Worm (Caenorhabditis elegans) whole organism, late embryonic: Measurements from ENCODE around the gene M01B2.12.

ENCODE experiments used
- ama-1 ChIP-seq: fragments of 150-350 bp; optimal IDR thresholded peaks from 2 replicates; lab custom pipeline; 2014
- ceh-14 ChIP-seq: sonication (generic microtip); optimal IDR thresholded peaks from 2 replicates; lab custom pipeline; 2016; ENCODE audit warnings: missing genotype, missing genetic modification characterization, missing compliant biosample characterization
- ceh-22 ChIP-seq: sonication (generic microtip); optimal IDR thresholded peaks from 2 replicates; lab custom pipeline; 2017; ENCODE audit warnings: missing biosample characterization, missing genetic modification characterization
- ceh-30 ChIP-seq: fragments of 150-350 bp; optimal IDR thresholded peaks from 2 replicates; lab custom pipeline; 2014; ENCODE audit warnings: missing biosample characterization, missing genetic modification characterization
- ceh-34 ChIP-seq: sonication (generic microtip); optimal IDR thresholded peaks from 2 replicates; lab custom pipeline; 2016; ENCODE audit warnings: mild to moderate bottlenecking, missing genetic modification characterization, missing compliant biosample characterization
- ceh-6 ChIP-seq: fragments of 200-800 bp; sonication (Bioruptor generic); optimal IDR thresholded peaks from 2 replicates; lab custom pipeline; 2018; ENCODE audit warnings: mild to moderate bottlenecking, missing genetic modification characterization, missing compliant biosample characterization
- che-1 ChIP-seq: sonication (generic microtip); optimal IDR thresholded peaks from 2 replicates; lab custom pipeline; 2016; ENCODE audit warnings: mild to moderate bottlenecking, missing genetic modification characterization, missing compliant biosample characterization
- fkh-10 ChIP-seq: fragments of 150-350 bp; optimal IDR thresholded peaks from 2 replicates; lab custom pipeline; 2014; ENCODE audit warnings: missing biosample characterization, missing genetic modification reagents, missing genetic modification characterization
- pha-4 ChIP-seq: fragments of 150-350 bp; optimal IDR thresholded peaks from 2 replicates; lab custom pipeline; 2018; ENCODE audit warnings: missing biosample characterization, missing genetic modification reagents, missing genetic modification characterization
- sox-4 ChIP-seq: sonication (generic microtip); optimal IDR thresholded peaks from 2 replicates; lab custom pipeline; 2017; ENCODE audit warnings: mild to moderate bottlenecking, missing genetic modification characterization, inconsistent platforms, missing compliant biosample characterization
- tbx-2 ChIP-seq: sonication (generic microtip); optimal IDR thresholded peaks from 2 replicates; lab custom pipeline; 2016; ENCODE audit warnings: missing genetic modification characterization, missing compliant biosample characterization
- unc-3 ChIP-seq, 2 experiments: fragments of 200-800 bp in 1 of 2; sonication (Bioruptor generic) in 1 of 2; sonication (generic microtip) in 1 of 2; conservative IDR thresholded peaks in 1 of 2; optimal IDR thresholded peaks in 1 of 2; 2 replicates each; pipeline versions ENCODE4 v1.3.6 to Lab custom; 2016 to 2022; ENCODE audit warnings: missing compliant biosample characterization in 2 of 2, missing genetic modification characterization in 2 of 2, missing genetic modification reagents in 1 of 2
- zip-5 ChIP-seq: sonication (generic microtip); optimal IDR thresholded peaks from 2 replicates; lab custom pipeline; 2016; ENCODE audit warnings: missing genetic modification characterization, missing compliant biosample characterization

- TF ChIP-seq ceh-6: no peak
- TF ChIP-seq ama-1 (lab: Kevin White, UChicago): no peak
- no peak for TF ChIP-seq fkh-10 (GFP tag; lab: Kevin White, UChicago)
- no peak for TF ChIP-seq pha-4 (tag; lab: Kevin White, UChicago)
- TF ChIP-seq ceh-14: no peak
- TF ChIP-seq ceh-22: no peak
- no peak for TF ChIP-seq ceh-34 (tag; lab: Kevin White, UChicago)
- no peak for TF ChIP-seq tbx-2 (tag; lab: Kevin White, UChicago)
- TF ChIP-seq ceh-30: no peak
- TF ChIP-seq unc-3 (GFP tag; conservative IDR thresholded peaks at IDR 0.05; lab: Robert Waterston, UW): no peak
- TF ChIP-seq unc-3 (tag; optimal IDR thresholded peaks at IDR 0.05; lab: Kevin White, UChicago): no peak
- no peak for TF ChIP-seq che-1 (tag; lab: Kevin White, UChicago)
- TF ChIP-seq zip-5 (tag; lab: Kevin White, UChicago): no peak
- no peak for TF ChIP-seq sox-4 (tag; lab: Kevin White, UChicago)
Measured at ce11 chrV:15298597-15298996, 34.6 kb upstream of the M01B2.12 start, which contains the start of gene cpr-3.
